Fruit fly (Drosophila melanogaster) whole organism, embryonic: ENCODE data around the gene CG9316.

Experiments used
- CG10565 ChIP-seq: fragments of 200-800 bp; sonication (Bioruptor generic); optimal IDR thresholded peaks from 3 replicates; lab custom pipeline; 2016; ENCODE audit warnings: missing biosample characterization, mild to moderate bottlenecking, missing genetic modification characterization
- CG10979 ChIP-seq: fragments of 200-800 bp; sonication (Bioruptor generic); optimal IDR thresholded peaks from 2 replicates; lab custom pipeline; 2018; ENCODE audit warnings: missing biosample characterization, mild to moderate bottlenecking, missing genetic modification characterization, moderate library complexity
- CG11456 ChIP-seq: fragments of 200-800 bp; sonication (Bioruptor generic); IDR thresholded peaks from 3 replicates; pipeline ENCODE4 v1.3.6; 2022; ENCODE audit warnings: missing biosample characterization, missing genetic modification characterization
- CG12104 ChIP-seq: fragments of 200-800 bp; sonication (Bioruptor generic); optimal IDR thresholded peaks from 3 replicates; lab custom pipeline; 2016; ENCODE audit warnings: missing biosample characterization, missing genetic modification characterization
- CG13123 ChIP-seq: fragments of 200-800 bp; sonication (Bioruptor generic); optimal IDR thresholded peaks from 2 replicates; lab custom pipeline; 2016; ENCODE audit warnings: missing biosample characterization, missing genetic modification characterization
- CG13624 ChIP-seq: fragments of 200-800 bp; sonication (Bioruptor generic); optimal IDR thresholded peaks from 2 replicates; lab custom pipeline; 2016; ENCODE audit warnings: missing biosample characterization, missing genetic modification characterization
- CG14441 ChIP-seq: fragments of 200-800 bp; sonication (Bioruptor generic); IDR thresholded peaks from 2 replicates; pipeline ENCODE4 v1.3.6; 2022; ENCODE audit warnings: missing biosample characterization, missing genetic modification characterization
- CG14667 ChIP-seq: fragments of 200-800 bp; sonication (Bioruptor generic); IDR thresholded peaks from 2 replicates; pipeline ENCODE4 v1.3.6; 2022; ENCODE audit warnings: missing biosample characterization, missing genetic modification characterization
- CG14860 ChIP-seq: fragments of 200-800 bp; sonication (Bioruptor generic); IDR thresholded peaks from 3 replicates; pipeline ENCODE4 v1.3.6; 2022; ENCODE audit warnings: missing biosample characterization, missing genetic modification characterization; ENCODE audit not compliant: partially characterized antibody
- CG18599 ChIP-seq: fragments of 200-800 bp; sonication (Bioruptor generic); optimal IDR thresholded peaks from 3 replicates; lab custom pipeline; 2017; ENCODE audit warnings: missing biosample characterization, missing genetic modification characterization, mild to moderate bottlenecking, moderate library complexity, missing genetic modification reagents
- CG31365 ChIP-seq: fragments of 200-800 bp; sonication (Bioruptor generic); optimal IDR thresholded peaks from 2 replicates; lab custom pipeline; 2018; ENCODE audit warnings: missing biosample characterization, mild to moderate bottlenecking, missing genetic modification characterization
- CG4328 ChIP-seq: fragments of 200-800 bp; sonication (Bioruptor generic); optimal IDR thresholded peaks from 3 replicates; lab custom pipeline; 2017; ENCODE audit warnings: missing biosample characterization, missing genetic modification reagents, missing genetic modification characterization
- CG43689 ChIP-seq: fragments of 200-800 bp; sonication (Bioruptor generic); IDR thresholded peaks from 2 replicates; pipeline ENCODE4 v1.3.6; 2022; ENCODE audit warnings: missing biosample characterization, missing genetic modification characterization
- CG4820 ChIP-seq: fragments of 200-800 bp; sonication (Bioruptor generic); optimal IDR thresholded peaks from 3 replicates; lab custom pipeline; 2016; ENCODE audit warnings: missing biosample characterization, missing genetic modification characterization
- CG6683 ChIP-seq: fragments of 200-800 bp; sonication (Bioruptor generic); optimal IDR thresholded peaks from 2 replicates; lab custom pipeline; 2017; ENCODE audit warnings: missing biosample characterization, mild to moderate bottlenecking, missing genetic modification characterization, missing genetic modification reagents
- CG6854 ChIP-seq: fragments of 200-800 bp; sonication (Bioruptor generic); optimal IDR thresholded peaks from 3 replicates; lab custom pipeline; 2017; ENCODE audit warnings: missing biosample characterization, mild to moderate bottlenecking, missing genetic modification characterization
- CG7928 ChIP-seq: fragments of 200-800 bp; sonication (Bioruptor generic); optimal IDR thresholded peaks from 2 replicates; lab custom pipeline; 2017; ENCODE audit warnings: missing biosample characterization, mild to moderate bottlenecking, missing genetic modification characterization
- Camta ChIP-seq: fragments of 200-800 bp; sonication (Bioruptor generic); optimal IDR thresholded peaks from 2 replicates; lab custom pipeline; 2016; ENCODE audit warnings: missing biosample characterization, missing genetic modification characterization
- E2f1 ChIP-seq: fragments of 200-800 bp; sonication (Bioruptor generic); IDR thresholded peaks from 2 replicates; pipeline ENCODE4 v1.3.6; 2022; ENCODE audit warnings: missing biosample characterization, missing genetic modification characterization
- Gug ChIP-seq: fragments of 200-800 bp; sonication (Bioruptor generic); IDR thresholded peaks from 4 replicates; pipeline ENCODE4 v1.3.6; 2022; ENCODE audit warnings: missing biosample characterization, missing genetic modification characterization
- HLH54F ChIP-seq: fragments of 200-800 bp; sonication (Bioruptor generic); optimal IDR thresholded peaks from 3 replicates; lab custom pipeline; 2016; ENCODE audit warnings: missing biosample characterization, missing genetic modification characterization
- HLHmδ ChIP-seq: fragments of 200-800 bp; sonication (Bioruptor generic); optimal IDR thresholded peaks from 2 replicates; lab custom pipeline; 2018; ENCODE audit warnings: missing biosample characterization, mild to moderate bottlenecking, missing genetic modification characterization, moderate library complexity
- Hand ChIP-seq: fragments of 200-800 bp; sonication (Bioruptor generic); optimal IDR thresholded peaks from 2 replicates; lab custom pipeline; 2017; ENCODE audit warnings: mild to moderate bottlenecking, missing biosample characterization, missing genetic modification reagents, missing genetic modification characterization
- Hr78 ChIP-seq, 2 experiments: fragments of 200-800 bp in 1 of 2; fragments of >200 bp in 1 of 2; sonication (Bioruptor generic) in 1 of 2; optimal IDR thresholded peaks; 2 replicates each; lab custom pipeline; 2017 to 2019; ENCODE audit warnings: missing biosample characterization in 2 of 2, missing genetic modification characterization in 2 of 2, mild to moderate bottlenecking in 1 of 2, moderate library complexity in 1 of 2
- Lim3 ChIP-seq: fragments of 200-800 bp; sonication (Bioruptor generic); IDR thresholded peaks from 2 replicates; pipeline ENCODE4 v1.3.6; 2022; ENCODE audit warnings: missing biosample characterization, missing genetic modification characterization
- Mad ChIP-seq: fragments of 200-800 bp; sonication (Bioruptor generic); optimal IDR thresholded peaks from 2 replicates; lab custom pipeline; 2016; ENCODE audit warnings: missing biosample characterization, missing genetic modification characterization
- Opbp ChIP-seq: fragments of 200-800 bp; sonication (Bioruptor generic); IDR thresholded peaks from 3 replicates; pipeline ENCODE4 v1.3.6; 2022; ENCODE audit warnings: missing biosample characterization, missing genetic modification characterization; ENCODE audit not compliant: partially characterized antibody
- Xbp1 ChIP-seq: fragments of 200-800 bp; sonication (Bioruptor generic); optimal IDR thresholded peaks from 3 replicates; lab custom pipeline; 2016; ENCODE audit warnings: missing biosample characterization, mild to moderate bottlenecking, missing genetic modification characterization
- al ChIP-seq: fragments of 200-800 bp; sonication (Bioruptor generic); IDR thresholded peaks from 2 replicates; pipeline ENCODE4 v1.3.6; 2022; ENCODE audit warnings: missing biosample characterization, missing genetic modification characterization
- bab2 ChIP-seq: fragments of 200-800 bp; sonication (Bioruptor generic); optimal IDR thresholded peaks from 2 replicates; lab custom pipeline; 2016; ENCODE audit warnings: missing biosample characterization, missing genetic modification characterization
- chinmo ChIP-seq: fragments of 200-800 bp; sonication (Bioruptor generic); IDR thresholded peaks from 4 replicates; pipeline ENCODE4 v1.3.6; 2022; ENCODE audit warnings: missing biosample characterization, missing genetic modification characterization; ENCODE audit not compliant: partially characterized antibody
- crol ChIP-seq: fragments of 200-800 bp; sonication (Bioruptor generic); IDR thresholded peaks from 2 replicates; pipeline ENCODE4 v1.3.6; 2022; ENCODE audit warnings: missing biosample characterization, missing genetic modification characterization
- danr ChIP-seq: fragments of 200-800 bp; sonication (Bioruptor generic); IDR thresholded peaks from 2 replicates; pipeline ENCODE4 v1.3.6; 2022; ENCODE audit warnings: missing biosample characterization, missing genetic modification characterization
- ewg ChIP-seq: fragments of 200-800 bp; sonication (Bioruptor generic); optimal IDR thresholded peaks from 3 replicates; lab custom pipeline; 2017; ENCODE audit warnings: mild to moderate bottlenecking, missing biosample characterization, missing genetic modification reagents, missing genetic modification characterization
- grau ChIP-seq: fragments of 200-800 bp; optimal IDR thresholded peaks from 3 replicates; lab custom pipeline; 2019; ENCODE audit warnings: missing biosample characterization, mild to moderate bottlenecking, missing genetic modification characterization, moderate library complexity
- hb ChIP-seq: fragments of 200-800 bp; sonication (Bioruptor generic); IDR thresholded peaks from 3 replicates; pipeline ENCODE4 v1.3.6; 2022; ENCODE audit warnings: missing biosample characterization, missing genetic modification characterization; ENCODE audit not compliant: partially characterized antibody
- ind ChIP-seq: fragments of 200-800 bp; sonication (Bioruptor generic); optimal IDR thresholded peaks from 3 replicates; lab custom pipeline; 2016; ENCODE audit warnings: missing biosample characterization, missing genetic modification characterization
- lov ChIP-seq, 2 experiments: fragments of 200-800 bp in 1 of 2; fragments of >200 bp in 1 of 2; sonication (Bioruptor generic) in 1 of 2; IDR thresholded peaks in 1 of 2; optimal IDR thresholded peaks in 1 of 2; 2 replicates in 1 of 2; 3 replicates in 1 of 2; pipeline versions ENCODE4 v1.3.6 to Lab custom; 2017 to 2022; ENCODE audit warnings: missing biosample characterization in 1 of 2, missing genetic modification characterization in 1 of 2
- p53 ChIP-seq: fragments of 200-800 bp; sonication (Bioruptor generic); optimal IDR thresholded peaks from 2 replicates; lab custom pipeline; 2016; ENCODE audit warnings: missing biosample characterization, missing genetic modification characterization
- pzg ChIP-seq: fragments of 200-800 bp; sonication (Bioruptor generic); optimal IDR thresholded peaks from 3 replicates; lab custom pipeline; 2018; ENCODE audit warnings: missing biosample characterization, mild to moderate bottlenecking, missing genetic modification characterization, moderate library complexity
- salm ChIP-seq: fragments of 200-800 bp; sonication (Bioruptor generic); optimal IDR thresholded peaks from 2 replicates; lab custom pipeline; 2018; ENCODE audit warnings: missing biosample characterization, mild to moderate bottlenecking, missing genetic modification characterization
- schlank ChIP-seq: fragments of 200-800 bp; sonication (Bioruptor generic); optimal IDR thresholded peaks from 2 replicates; lab custom pipeline; 2018; ENCODE audit warnings: missing biosample characterization, mild to moderate bottlenecking, missing genetic modification characterization
- sens ChIP-seq: fragments of 200-800 bp; sonication (Bioruptor generic); peaks from one replicate; lab custom pipeline; 2016; ENCODE audit warnings: missing biosample characterization, missing genetic modification characterization
- seq ChIP-seq: fragments of 200-800 bp; sonication (Bioruptor generic); IDR thresholded peaks from 2 replicates; pipeline ENCODE4 v1.3.6; 2022; ENCODE audit warnings: missing biosample characterization, missing genetic modification characterization
- sim ChIP-seq: fragments of 200-800 bp; sonication (Bioruptor generic); IDR thresholded peaks from 2 replicates; pipeline ENCODE4 v1.3.6; 2022; ENCODE audit warnings: missing biosample characterization, missing genetic modification characterization
- tio ChIP-seq: fragments of 200-800 bp; sonication (Bioruptor generic); optimal IDR thresholded peaks from 2 replicates; lab custom pipeline; 2017; ENCODE audit warnings: missing biosample characterization, missing genetic modification characterization, inconsistent platforms
- unpg ChIP-seq: fragments of 200-800 bp; sonication (Bioruptor generic); optimal IDR thresholded peaks from 3 replicates; lab custom pipeline; 2018; ENCODE audit warnings: missing biosample characterization, mild to moderate bottlenecking, missing genetic modification characterization, moderate library complexity
- vnd ChIP-seq: fragments of 200-800 bp; sonication (Bioruptor generic); IDR thresholded peaks from 3 replicates; pipeline ENCODE4 v1.3.6; 2022; ENCODE audit warnings: missing biosample characterization, missing genetic modification characterization; ENCODE audit not compliant: partially characterized antibody
- zen ChIP-seq: fragments of 200-800 bp; sonication (Bioruptor generic); optimal IDR thresholded peaks from 3 replicates; lab custom pipeline; 2018; ENCODE audit warnings: missing biosample characterization, mild to moderate bottlenecking, missing genetic modification characterization, moderate library complexity

CG9316 gene

DNA sequence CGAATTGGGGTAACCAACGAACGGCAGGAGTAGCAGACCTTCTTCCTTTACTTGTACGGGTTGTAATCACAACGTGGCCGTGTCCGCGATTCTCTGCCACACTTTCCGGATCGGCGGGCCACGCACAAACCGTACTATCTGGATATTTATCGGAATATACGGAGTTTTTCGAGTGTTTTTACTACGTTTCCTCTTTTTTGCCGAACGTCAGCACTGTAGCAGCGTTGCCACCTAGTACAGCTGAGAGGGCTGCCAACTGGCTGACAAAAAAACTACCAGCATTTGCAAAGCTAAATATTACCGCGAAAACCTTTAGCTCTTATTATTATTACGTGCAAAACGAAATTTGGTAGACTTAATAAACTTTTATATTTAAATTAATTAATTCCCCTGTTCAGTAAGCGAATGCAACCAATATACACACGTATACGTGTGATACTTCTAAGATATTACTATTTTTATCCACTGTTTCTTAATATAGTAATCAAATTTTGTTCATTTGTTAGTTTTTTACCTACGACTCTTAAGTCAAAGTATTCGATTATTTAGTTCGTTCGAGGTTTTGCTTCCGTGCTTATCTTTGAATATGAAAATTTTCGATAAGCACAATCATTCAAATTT, 7.8 kb upstream of the CG9316 start, which contains the start of gene TM9SF2 (continued):
- TF ChIP-seq E2f1 (GFP tag; lab: Robert Waterston, UW) (no peak), CG31365 (no peak), danr (GFP tag; lab: Robert Waterston, UW) (no peak), CG43689 (GFP tag; lab: Robert Waterston, UW) (no peak), CG11456 (GFP tag; lab: Robert Waterston, UW) (no peak; the same call in 2 of the 3 replicates), CG14441 (GFP tag; lab: Robert Waterston, UW) (no peak), CG14860 (GFP tag; lab: Robert Waterston, UW) (no peak), CG14667 (GFP tag; lab: Robert Waterston, UW) (0 out of 2 replicates have a peak, but pooled peaks have one; percentile 11), CG4328 (GFP tag; lab: Kevin White, UChicago) (no peak), al (0 out of 2 replicates have a peak, but pooled peaks have one; percentile 19), lov (optimal IDR thresholded peaks at IDR 0.05; lab: Kevin White, UChicago) (no peak), lov (GFP tag; IDR thresholded peaks at IDR 0.05; lab: Robert Waterston, UW) (no peak), pzg (GFP tag; lab: Kevin White, UChicago) (peak; percentile 49), hb (GFP tag; lab: Robert Waterston, UW) (0 out of 3 replicates have a peak, but pooled peaks have one; percentile 49), CG6854 (GFP tag; lab: Kevin White, UChicago) (no peak), Xbp1 (peak; percentile 66), sim (GFP tag; lab: Robert Waterston, UW) (no peak), schlank (tag; lab: Kevin White, UChicago) (no peak), CG6683 (GFP tag; lab: Kevin White, UChicago) (no peak), Hand (GFP tag; lab: Kevin White, UChicago) (no peak), p53 (GFP tag; lab: Kevin White, UChicago) (no peak), Camta (peak; percentile 26), unpg (GFP tag; lab: Kevin White, UChicago) (no peak), HLH54F (GFP tag; lab: Kevin White, UChicago) (peak; percentile 38), grau (no peak), bab2 (GFP tag; lab: Kevin White, UChicago) (peak; percentile 29), CG7928 (no peak), HLHmδ (no peak), CG13624 (GFP tag; lab: Kevin White, UChicago) (no peak), Opbp (GFP tag; lab: Robert Waterston, UW) (no peak), vnd (no peak), CG13123 (GFP tag; lab: Kevin White, UChicago) (no peak), CG18599 (GFP tag; lab: Kevin White, UChicago) (no peak), crol (no peak), Gug (GFP tag; lab: Robert Waterston, UW) (peak; percentile 47; the same call in 3 of the 4 replicates), CG4820 (GFP tag; lab: Kevin White, UChicago) (peak; percentile 24), Mad (GFP tag; lab: Kevin White, UChicago) (peak; percentile 27), CG10979 (no peak), seq (GFP tag; lab: Robert Waterston, UW) (no peak), CG12104 (GFP tag; lab: Kevin White, UChicago) (no peak), chinmo (GFP tag; lab: Robert Waterston, UW) (no peak), tio (peak; percentile 13), Lim3 (GFP tag; lab: Robert Waterston, UW) (no peak), ewg (GFP tag; lab: Kevin White, UChicago) (no peak), zen (tag; lab: Kevin White, UChicago) (no peak), CG10565 (GFP tag; lab: Kevin White, UChicago) (no peak), salm (tag; lab: Kevin White, UChicago) (no peak), Hr78 (GFP tag; optimal IDR thresholded peaks at IDR 0.05; lab: Kevin White, UChicago) (no peak), ind (GFP tag; lab: Kevin White, UChicago) (no peak), sens (GFP tag; lab: Kevin White, UChicago) (no peak)
